Fruit fly (Drosophila melanogaster) whole organism: ENCODE data around the gene wge.

Experiments
- CG8478 ChIP-seq: fragments of >200 bp; optimal IDR thresholded peaks from 2 replicates; lab custom pipeline; 2018; ENCODE audit warnings: inconsistent platforms
- Dll ChIP-seq: fragments of >200 bp; optimal IDR thresholded peaks from 2 replicates; lab custom pipeline; 2017
- EcR ChIP-seq, 2 experiments: fragments of >200 bp; optimal IDR thresholded peaks; 2 replicates each; lab custom pipeline; 2017; ENCODE audit warnings: missing biosample characterization in 2 of 2, missing genetic modification characterization in 2 of 2, missing genetic modification reagents in 2 of 2
- pan ChIP-seq: fragments of >200 bp; optimal IDR thresholded peaks from 2 replicates; lab custom pipeline; 2017
- psq ChIP-seq: fragments of >200 bp; optimal IDR thresholded peaks from 2 replicates; lab custom pipeline; 2017
- usp ChIP-seq: fragments of >200 bp; optimal IDR thresholded peaks from 2 replicates; lab custom pipeline; 2017; ENCODE audit warnings: missing biosample characterization, missing genetic modification characterization, mixed read lengths

Gene wge

DNA sequence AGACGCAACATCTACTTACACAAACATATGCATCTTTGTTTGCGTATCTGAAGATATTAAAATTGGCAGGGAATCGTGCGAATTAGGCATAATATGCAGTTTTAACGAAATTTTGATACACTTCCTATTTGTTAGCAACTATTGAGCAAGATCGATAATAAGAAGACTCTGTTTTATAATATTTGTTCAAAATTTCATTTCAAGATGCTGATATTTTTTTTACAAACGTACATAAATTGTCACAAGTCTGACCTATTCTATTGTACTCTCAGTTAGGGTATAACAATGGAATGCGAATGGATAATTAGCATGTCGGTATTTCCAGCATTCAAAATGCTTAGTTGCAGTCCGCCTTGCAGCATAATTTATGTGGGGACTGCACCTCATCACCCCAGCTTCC lies 6.9 kb upstream of the wge start:
- no peak for TF ChIP-seq usp (GFP tag; lab: Kevin White, UChicago)
- TF ChIP-seq EcR (GFP tag; optimal IDR thresholded peaks at IDR 0.05; lab: Kevin White, UChicago) = no peak
- TF ChIP-seq psq (lab: Kevin White, UChicago) = no peak
- TF ChIP-seq CG8478 = no peak
- TF ChIP-seq Dll (lab: Kevin White, UChicago) = no peak
- TF ChIP-seq pan = no peak

dm6 chr3R:22727456-22727833 lies 6.5 kb upstream of the wge start:
- TF ChIP-seq Dll (lab: Kevin White, UChicago) = no peak
- TF ChIP-seq usp (GFP tag; lab: Kevin White, UChicago) = no peak

DNA sequence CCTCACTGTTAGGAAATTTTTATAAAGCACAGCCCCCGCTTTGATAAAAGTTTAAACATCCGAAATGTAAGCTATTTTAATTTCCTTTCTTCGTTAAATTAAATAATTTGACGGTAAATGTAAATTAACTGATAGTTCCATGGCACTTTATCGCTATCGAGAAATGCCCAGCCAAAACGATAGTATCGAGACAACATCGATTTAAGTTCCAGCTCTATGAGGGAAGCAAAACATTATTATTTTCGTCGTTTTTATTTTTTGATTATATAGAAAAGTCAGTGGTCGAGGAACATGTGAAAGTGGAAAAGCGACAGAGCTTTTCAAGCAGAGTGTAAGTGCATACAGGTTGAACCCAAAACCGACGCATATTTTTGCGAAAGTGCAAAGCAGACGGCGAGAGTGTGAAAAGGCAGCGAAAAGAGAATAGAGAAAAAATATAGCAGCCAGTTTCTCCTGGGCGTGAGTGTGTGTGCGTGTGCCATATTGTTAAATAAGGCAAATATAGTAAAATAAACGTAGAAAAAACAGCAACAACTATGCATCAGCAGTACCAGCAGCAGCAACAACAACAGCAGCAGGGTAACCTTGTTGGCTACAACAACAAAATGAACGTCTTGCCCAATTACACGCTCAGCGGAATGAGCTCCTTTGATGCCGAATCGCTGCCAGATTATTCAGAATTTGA lies 6.0 kb upstream of the wge start, which contains the start of gene CG45049:
TSS of gene CG45049 (plus strand) at position 197 of the 685 bp plus-strand sequence.
- TF ChIP-seq CG8478 (no peak), EcR (GFP tag; optimal IDR thresholded peaks at IDR 0.05; lab: Kevin White, UChicago) (no peak), Dll (lab: Kevin White, UChicago) (no peak), psq (lab: Kevin White, UChicago) (no peak), usp (GFP tag; lab: Kevin White, UChicago) (no peak), pan (no peak)

- no peak for TF ChIP-seq Dll (lab: Kevin White, UChicago)
- TF ChIP-seq psq (lab: Kevin White, UChicago) = no peak
- TF ChIP-seq pan = no peak
- no peak for TF ChIP-seq CG8478
- no peak for TF ChIP-seq EcR (GFP tag; optimal IDR thresholded peaks at IDR 0.05; lab: Kevin White, UChicago)
- no peak for TF ChIP-seq usp (GFP tag; lab: Kevin White, UChicago)
Observed at dm6 chr3R:22726031-22726770, 5.3 kb upstream of the wge start, which contains the start of gene RNF220. TSS of gene RNF220 (minus strand) at chr3R:22726414.

- TF ChIP-seq CG8478 (no peak), Dll (lab: Kevin White, UChicago) (no peak), usp (GFP tag; lab: Kevin White, UChicago) (no peak), pan (no peak), EcR (GFP tag; optimal IDR thresholded peaks at IDR 0.05; lab: Kevin White, UChicago) (no peak), psq (lab: Kevin White, UChicago) (no peak)
Observed at dm6 chr3R:22724149-22724973, 3.4 kb upstream of the wge start, which contains the start of gene Irp-1A. TSS of gene Irp-1A (minus strand) at chr3R:22724587.

DNA sequence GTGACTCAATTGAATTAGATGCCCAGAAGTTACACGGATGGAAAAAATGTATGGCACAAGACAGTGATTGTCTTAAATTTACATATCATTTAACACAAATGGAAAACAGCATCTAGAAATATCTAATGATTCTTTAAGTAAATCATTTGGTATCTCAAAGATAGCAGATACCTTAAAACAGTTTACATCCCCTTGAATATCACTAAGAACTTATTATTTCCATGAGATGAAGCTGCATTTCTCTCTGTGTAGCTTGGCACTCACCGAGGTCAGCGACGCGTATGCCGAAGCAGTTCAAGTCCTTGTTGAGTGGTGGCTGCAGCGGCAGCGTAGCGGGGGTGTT lies 1.4 kb downstream of the wge start:
- TF ChIP-seq CG8478 = no peak
- TF ChIP-seq usp (GFP tag; lab: Kevin White, UChicago) = no peak
- TF ChIP-seq pan = no peak
- no peak for TF ChIP-seq EcR (GFP tag; optimal IDR thresholded peaks at IDR 0.05; lab: Kevin White, UChicago)
- no peak for TF ChIP-seq Dll (lab: Kevin White, UChicago)
- no peak for TF ChIP-seq psq (lab: Kevin White, UChicago)

DNA sequence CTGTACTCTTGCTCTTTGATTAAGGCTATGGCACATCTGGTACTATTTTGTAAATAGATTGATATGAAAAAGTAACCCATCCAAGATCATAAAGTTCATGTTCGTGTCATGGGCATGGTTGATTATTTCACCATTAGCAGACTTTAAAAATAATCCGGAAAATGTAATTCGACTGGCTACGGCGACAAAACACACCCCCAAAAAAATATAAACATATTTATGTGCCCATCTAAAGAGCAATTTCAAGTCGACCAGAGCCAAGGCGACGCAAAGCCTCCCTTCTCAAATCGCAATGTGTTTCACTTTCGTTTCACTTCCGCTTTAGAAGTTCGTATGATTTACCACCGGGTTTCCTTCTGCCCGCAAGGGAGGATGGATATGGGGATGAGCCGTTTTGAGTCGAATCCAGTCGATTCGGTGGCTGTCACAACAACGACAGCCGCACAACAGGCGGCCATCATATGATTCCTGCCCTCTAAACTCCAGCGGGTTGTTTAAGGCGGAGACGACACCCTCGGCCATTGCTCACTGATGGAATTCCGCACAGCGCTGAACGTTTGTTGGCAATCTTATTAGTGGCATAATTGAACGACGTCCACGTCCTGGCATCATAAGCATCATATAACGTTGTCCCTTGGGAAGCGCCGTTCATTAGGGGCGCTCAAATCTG lies 1.9 kb downstream of the wge start:
- TF ChIP-seq usp (GFP tag; lab: Kevin White, UChicago) (no peak), CG8478 (no peak), Dll (lab: Kevin White, UChicago) (no peak), pan (no peak), psq (lab: Kevin White, UChicago) (no peak), EcR (GFP tag; optimal IDR thresholded peaks at IDR 0.05; lab: Kevin White, UChicago) (no peak)

dm6 chr3R:22718401-22718800 lies 2.5 kb downstream of the wge start:
- TF ChIP-seq Dll (lab: Kevin White, UChicago) = no peak
- TF ChIP-seq usp (GFP tag; lab: Kevin White, UChicago) = no peak
- no peak for TF ChIP-seq pan
- no peak for TF ChIP-seq CG8478
- no peak for TF ChIP-seq psq (lab: Kevin White, UChicago)
- no peak for TF ChIP-seq EcR (GFP tag; optimal IDR thresholded peaks at IDR 0.05; lab: Kevin White, UChicago)

DNA sequence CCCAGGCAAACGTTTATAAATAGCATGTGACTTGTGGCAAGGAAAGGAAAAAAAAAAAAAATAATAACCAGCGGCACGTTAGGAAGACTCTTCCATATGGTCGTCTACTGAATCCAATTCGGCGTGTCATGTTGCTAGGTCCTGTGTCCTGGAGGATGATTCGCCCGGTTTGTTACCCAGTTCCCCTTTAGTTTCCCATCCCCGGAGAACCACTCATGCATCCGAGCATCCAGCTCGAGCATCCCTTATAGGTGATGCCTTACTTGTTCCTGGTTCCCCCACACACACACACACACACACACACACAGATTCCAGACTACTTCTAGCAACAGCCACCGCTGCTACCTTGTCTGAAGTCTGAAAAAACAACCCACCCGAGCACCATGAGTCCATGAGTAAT lies 3.1 kb downstream of the wge start:
- no peak for TF ChIP-seq EcR (GFP tag; optimal IDR thresholded peaks at IDR 0.05; lab: Kevin White, UChicago)
- TF ChIP-seq usp (GFP tag; lab: Kevin White, UChicago) = no peak
- no peak for TF ChIP-seq CG8478
- TF ChIP-seq Dll (lab: Kevin White, UChicago) = no peak
- TF ChIP-seq psq (lab: Kevin White, UChicago) = no peak
- no peak for TF ChIP-seq pan

dm6 chr3R:22710662-22711061 lies 10.3 kb downstream of the wge start, which contains the start of gene CG4907:
TSS of gene CG4907 (minus strand) at chr3R:22710762.
- TF ChIP-seq pan (no peak), psq (lab: Kevin White, UChicago) (no peak)

dm6 chr3R:22707178-22707577 lies 13.8 kb downstream of the wge start, which contains the start of gene CG13842:
TSS of gene CG13842 (minus strand) at chr3R:22707278.
- TF ChIP-seq psq (lab: Kevin White, UChicago) = no peak
- TF ChIP-seq Dll (lab: Kevin White, UChicago) = no peak
- TF ChIP-seq usp (GFP tag; lab: Kevin White, UChicago) = no peak
